Worm (Caenorhabditis elegans) whole organism, L3 larva: Measurements from ENCODE around the gene Y54G11A.14.

Source experiments
- R02D3.7 ChIP-seq: fragments of 150-350 bp; optimal IDR thresholded peaks from 2 replicates; lab custom pipeline; 2014; ENCODE audit warnings: missing biosample characterization, missing genetic modification characterization
- ZK546.5 ChIP-seq: sonication (generic microtip); optimal IDR thresholded peaks from 2 replicates; lab custom pipeline; 2017; ENCODE audit warnings: missing biosample characterization, missing genetic modification characterization
- aly-2 ChIP-seq: fragments of 150-350 bp; optimal IDR thresholded peaks from 2 replicates; lab custom pipeline; 2014; ENCODE audit warnings: missing biosample characterization, missing genetic modification characterization
- ama-1 ChIP-seq: fragments of 150-350 bp; optimal IDR thresholded peaks from 2 replicates; lab custom pipeline; 2018
- ceh-16 ChIP-seq: sonication (generic microtip); optimal IDR thresholded peaks from 2 replicates; lab custom pipeline; 2017; ENCODE audit warnings: missing biosample characterization, missing genetic modification characterization
- ceh-28 ChIP-seq: fragments of 150-350 bp; optimal IDR thresholded peaks from 2 replicates; lab custom pipeline; 2014; ENCODE audit warnings: missing biosample characterization, missing genetic modification reagents, missing genetic modification characterization
- ceh-82 ChIP-seq: fragments of 150-350 bp; optimal IDR thresholded peaks from 2 replicates; lab custom pipeline; 2014; ENCODE audit warnings: missing biosample characterization, missing genetic modification characterization
- ceh-9 ChIP-seq: sonication (generic microtip); optimal IDR thresholded peaks from 2 replicates; lab custom pipeline; 2018; ENCODE audit warnings: missing biosample characterization, missing genetic modification characterization
- daf-12 ChIP-seq: fragments of 150-350 bp; optimal IDR thresholded peaks from 2 replicates; lab custom pipeline; 2014; ENCODE audit warnings: missing biosample characterization, missing genetic modification reagents, missing genetic modification characterization
- egl-27 ChIP-seq: sonication (generic microtip); optimal IDR thresholded peaks from 4 replicates; lab custom pipeline; 2017; ENCODE audit warnings: missing biosample characterization, missing genetic modification reagents, missing genetic modification characterization
- elt-2 ChIP-seq: sonication (generic microtip); optimal IDR thresholded peaks from 2 replicates; lab custom pipeline; 2016; ENCODE audit warnings: missing genetic modification reagents, mild to moderate bottlenecking, missing genetic modification characterization, missing compliant biosample characterization
- elt-3 ChIP-seq, 3 experiments: fragments of 150-350 bp in 1 of 3; sonication (generic microtip) in 2 of 3; optimal IDR thresholded peaks; 2 replicates in 2 of 3; 4 replicates in 1 of 3; lab custom pipeline; 2014 to 2017; ENCODE audit warnings: missing biosample characterization in 3 of 3, missing genetic modification characterization in 3 of 3
- eor-1 ChIP-seq, 2 experiments: fragments of 150-350 bp; optimal IDR thresholded peaks; 2 replicates each; lab custom pipeline; 2014 to 2018; ENCODE audit warnings: missing biosample characterization in 2 of 2, missing genetic modification characterization in 2 of 2
- fkh-10 ChIP-seq: sonication (generic microtip); optimal IDR thresholded peaks from 2 replicates; lab custom pipeline; 2017; ENCODE audit warnings: missing biosample characterization, missing genetic modification reagents, missing genetic modification characterization
- fkh-2 ChIP-seq: fragments of 150-350 bp; optimal IDR thresholded peaks from 2 replicates; lab custom pipeline; 2014; ENCODE audit warnings: missing biosample characterization, missing genetic modification reagents, missing genetic modification characterization
- fos-1 ChIP-seq: fragments of 150-350 bp; optimal IDR thresholded peaks from 2 replicates; lab custom pipeline; 2014; ENCODE audit warnings: missing biosample characterization, missing genetic modification characterization
- hmg-11 ChIP-seq: sonication (generic microtip); optimal IDR thresholded peaks from 2 replicates; lab custom pipeline; 2016; ENCODE audit warnings: missing genetic modification characterization, missing compliant biosample characterization
- jun-1 ChIP-seq: fragments of 150-350 bp; optimal IDR thresholded peaks from 2 replicates; lab custom pipeline; 2014; ENCODE audit warnings: missing biosample characterization, missing genetic modification reagents, missing genetic modification characterization
- lin-15B ChIP-seq: fragments of 150-350 bp; optimal IDR thresholded peaks from 2 replicates; lab custom pipeline; 2014; ENCODE audit warnings: missing biosample characterization, missing genetic modification characterization
- lin-39 ChIP-seq: fragments of 150-350 bp; optimal IDR thresholded peaks from 2 replicates; lab custom pipeline; 2018; ENCODE audit warnings: missing biosample characterization, missing genetic modification reagents, missing genetic modification characterization
- lsy-12 ChIP-seq: sonication (generic microtip); optimal IDR thresholded peaks from 2 replicates; lab custom pipeline; 2016; ENCODE audit warnings: mild to moderate bottlenecking, missing genetic modification characterization, missing compliant biosample characterization
- mdl-1 ChIP-seq: fragments of 150-350 bp; optimal IDR thresholded peaks from 2 replicates; lab custom pipeline; 2014; ENCODE audit warnings: missing biosample characterization, missing genetic modification characterization
- mml-1 ChIP-seq: fragments of 150-350 bp; sonication (generic microtip); optimal IDR thresholded peaks from 3 replicates; lab custom pipeline; 2014; ENCODE audit warnings: missing biosample characterization, missing genetic modification characterization
- nfya-1 ChIP-seq: sonication (generic microtip); optimal IDR thresholded peaks from 2 replicates; lab custom pipeline; 2017; ENCODE audit warnings: missing genetic modification characterization, mild to moderate bottlenecking, missing compliant biosample characterization, antibody characterized with exemption, moderate library complexity; ENCODE audit not compliant: insufficient read depth
- nhr-11 ChIP-seq: fragments of 150-350 bp; optimal IDR thresholded peaks from 2 replicates; lab custom pipeline; 2014; ENCODE audit warnings: missing biosample characterization, missing genetic modification characterization
- nhr-12 ChIP-seq: fragments of 150-350 bp; optimal IDR thresholded peaks from 2 replicates; lab custom pipeline; 2014; ENCODE audit warnings: missing biosample characterization, missing genetic modification characterization
- nhr-23 ChIP-seq: fragments of 150-350 bp; optimal IDR thresholded peaks from 2 replicates; lab custom pipeline; 2014; ENCODE audit warnings: missing biosample characterization, missing genetic modification reagents, missing genetic modification characterization
- nhr-25 ChIP-seq: sonication (generic microtip); optimal IDR thresholded peaks from 2 replicates; lab custom pipeline; 2017; ENCODE audit warnings: missing biosample characterization, missing genetic modification characterization
- nhr-28 ChIP-seq: fragments of 150-350 bp; optimal IDR thresholded peaks from 2 replicates; lab custom pipeline; 2014; ENCODE audit warnings: missing biosample characterization, missing genetic modification characterization
- nhr-43 ChIP-seq: sonication (generic microtip); optimal IDR thresholded peaks from 2 replicates; lab custom pipeline; 2016; ENCODE audit warnings: mild to moderate bottlenecking, missing genetic modification characterization, missing compliant biosample characterization; ENCODE audit not compliant: poor library complexity, severe bottlenecking
- nhr-67 ChIP-seq: fragments of 150-350 bp; optimal IDR thresholded peaks from 2 replicates; lab custom pipeline; 2014; ENCODE audit warnings: missing biosample characterization, missing genetic modification characterization
- nhr-76 ChIP-seq: fragments of 150-350 bp; sonication (generic microtip); optimal IDR thresholded peaks from 5 replicates; lab custom pipeline; 2014; ENCODE audit warnings: missing biosample characterization, missing genetic modification characterization
- nhr-77 ChIP-seq: fragments of 150-350 bp; optimal IDR thresholded peaks from 2 replicates; lab custom pipeline; 2014; ENCODE audit warnings: missing biosample characterization, missing genetic modification characterization
- pha-4 ChIP-seq: fragments of 150-350 bp; optimal IDR thresholded peaks from 2 replicates; lab custom pipeline; 2014; ENCODE audit warnings: missing biosample characterization, missing genetic modification reagents, missing genetic modification characterization
- skn-1 ChIP-seq: fragments of 150-350 bp; optimal IDR thresholded peaks from 2 replicates; lab custom pipeline; 2014; ENCODE audit warnings: missing biosample characterization, missing genetic modification characterization
- snpc-4 ChIP-seq: fragments of 150-350 bp; optimal IDR thresholded peaks from 2 replicates; lab custom pipeline; 2014; ENCODE audit warnings: missing biosample characterization, missing genetic modification characterization
- tbx-2 ChIP-seq: sonication (generic microtip); optimal IDR thresholded peaks from 2 replicates; lab custom pipeline; 2016; ENCODE audit warnings: mild to moderate bottlenecking, missing genetic modification characterization, missing compliant biosample characterization
- unc-62 ChIP-seq: fragments of 150-350 bp; sonication (generic microtip); optimal IDR thresholded peaks from 4 replicates; lab custom pipeline; 2014; ENCODE audit warnings: missing biosample characterization, missing genetic modification reagents, missing genetic modification characterization
- zag-1 ChIP-seq: fragments of 150-350 bp; optimal IDR thresholded peaks from 2 replicates; lab custom pipeline; 2014; ENCODE audit warnings: missing biosample characterization, missing genetic modification characterization
- ztf-11 ChIP-seq: fragments of 150-350 bp; optimal IDR thresholded peaks from 2 replicates; lab custom pipeline; 2014; ENCODE audit warnings: missing biosample characterization, missing genetic modification characterization
- ztf-4 ChIP-seq: fragments of 150-350 bp; optimal IDR thresholded peaks from 2 replicates; lab custom pipeline; 2014; ENCODE audit warnings: missing biosample characterization, missing genetic modification characterization

Y54G11A.14 gene

DNA sequence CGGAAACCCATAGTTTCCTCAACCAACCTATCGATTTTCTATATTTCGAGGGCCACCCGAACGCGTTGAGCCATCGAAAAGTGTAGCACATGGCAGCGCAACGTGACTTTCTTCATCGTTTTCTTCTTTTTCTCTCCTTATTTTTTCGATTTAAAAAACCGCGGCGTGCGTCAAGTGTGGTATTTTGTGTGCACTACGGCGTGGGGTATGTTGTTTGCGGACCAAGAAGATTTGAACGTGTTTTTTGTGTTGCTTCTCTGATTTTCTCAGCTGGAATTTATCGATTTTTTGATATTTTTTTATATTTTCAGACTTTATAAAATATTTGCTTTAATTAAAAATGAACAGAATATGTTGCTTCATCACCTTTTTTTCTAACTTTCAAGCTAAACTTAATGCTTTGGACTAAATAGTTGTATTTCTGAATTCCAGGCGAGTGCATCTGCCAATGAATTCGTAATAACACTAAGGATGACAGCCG, 40.0 kb downstream of the Y54G11A.14 start, which contains the start of the genes agl-1 and pfs-2:
Gene agl-1, minus strand, starts transcription at position 178 of the 481 bp plus-strand sequence.
Gene pfs-2, plus strand, starts transcription at position 431 of the 481 bp plus-strand sequence.
- no peak for TF ChIP-seq lsy-12 (tag; lab: Kevin White, UChicago)
- TF ChIP-seq skn-1 (tag; lab: Kevin White, UChicago), result no peak
- TF ChIP-seq elt-2 (tag; lab: Kevin White, UChicago), result peak; percentile 25
- TF ChIP-seq eor-1 (tag; optimal IDR thresholded peaks at IDR 0.05; lab: Kevin White, UChicago), result no peak
- TF ChIP-seq ztf-11 (tag; lab: Kevin White, UChicago), result no peak
- no peak for TF ChIP-seq ztf-4
- no peak for TF ChIP-seq fkh-2 (tag; lab: Kevin White, UChicago)
- TF ChIP-seq nhr-25 (tag; lab: Kevin White, UChicago), result peak; percentile 21
- peak; percentile 76 for TF ChIP-seq ceh-28 (tag; lab: Kevin White, UChicago)
- no peak for TF ChIP-seq fkh-10 (GFP tag; lab: Kevin White, UChicago)
- TF ChIP-seq fos-1, result no peak
- peak; percentile 66 for TF ChIP-seq lin-39 (tag; lab: Kevin White, UChicago)
- peak; percentile 60 for TF ChIP-seq R02D3.7 (tag; lab: Kevin White, UChicago)
- TF ChIP-seq tbx-2 (tag; lab: Kevin White, UChicago), result no peak
- no peak for TF ChIP-seq ZK546.5
- peak; percentile 80 for TF ChIP-seq nfya-1 (tag; lab: Kevin White, UChicago)
- TF ChIP-seq zag-1 (tag; lab: Kevin White, UChicago), result peak; percentile 4
- TF ChIP-seq ama-1 (lab: Kevin White, UChicago), result no peak
- no peak for TF ChIP-seq aly-2 (tag; lab: Kevin White, UChicago)
- no peak for TF ChIP-seq jun-1
- peak; percentile 77 for TF ChIP-seq pha-4
- TF ChIP-seq egl-27 (tag; lab: Kevin White, UChicago), result no peak
- TF ChIP-seq hmg-11, result peak; percentile 82
- TF ChIP-seq lin-15B (tag; lab: Kevin White, UChicago), result peak; percentile 83
- peak; percentile 0 for TF ChIP-seq nhr-43 (tag; lab: Kevin White, UChicago)
- TF ChIP-seq ceh-9, result no peak
- TF ChIP-seq mdl-1 (tag; lab: Kevin White, UChicago), result peak; percentile 37
- peak; percentile 2 for TF ChIP-seq nhr-77 (tag; lab: Kevin White, UChicago)
- TF ChIP-seq nhr-23, result peak; percentile 65
- no peak for TF ChIP-seq mml-1 (tag; lab: Kevin White, UChicago)
- peak; percentile 84 for TF ChIP-seq snpc-4 (tag; lab: Kevin White, UChicago)

DNA sequence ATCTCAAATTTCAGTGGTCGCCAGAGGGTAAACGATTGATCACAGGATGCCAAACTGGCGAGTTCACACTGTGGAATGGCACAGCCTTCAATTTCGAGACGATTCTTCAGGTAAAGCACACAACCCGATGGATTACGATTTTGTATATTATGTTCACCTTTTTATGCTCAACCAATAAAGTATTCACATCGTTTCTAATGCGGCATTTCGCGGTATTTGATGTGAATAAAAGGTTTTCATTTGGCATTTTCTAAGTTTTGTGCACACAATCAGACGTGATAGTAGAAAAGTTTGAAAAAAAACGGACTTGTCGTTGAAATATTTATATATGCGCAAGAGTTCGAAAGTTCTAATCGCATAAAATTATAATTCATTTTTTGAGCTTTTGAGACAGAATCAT, 41.0 kb downstream of the Y54G11A.14 start:
- no peak for TF ChIP-seq ztf-11 (tag; lab: Kevin White, UChicago)
- no peak for TF ChIP-seq nhr-12 (tag; lab: Kevin White, UChicago)

DNA sequence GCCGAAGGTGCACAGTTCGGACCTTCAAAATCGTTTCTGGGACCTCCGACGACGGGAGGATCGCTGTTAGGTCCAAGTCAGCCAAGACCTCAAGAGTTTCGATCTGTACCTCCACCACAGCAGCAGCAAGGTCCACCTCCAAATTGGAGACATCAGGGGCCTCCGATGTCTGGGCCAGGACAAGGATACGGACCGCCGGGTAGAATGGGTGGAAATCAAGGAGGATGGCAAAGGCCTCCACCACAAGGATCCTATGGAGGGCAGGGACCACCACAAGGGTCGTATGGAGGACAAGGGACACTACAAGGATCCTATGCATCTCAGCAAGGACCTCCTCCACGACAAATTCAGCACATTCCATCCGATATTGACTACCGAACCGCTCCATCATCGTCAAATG, 42.7 kb downstream of the Y54G11A.14 start:
- no peak for TF ChIP-seq aly-2 (tag; lab: Kevin White, UChicago)
- no peak for TF ChIP-seq ceh-82
- TF ChIP-seq, all 47 proteins: peak for 0

DNA sequence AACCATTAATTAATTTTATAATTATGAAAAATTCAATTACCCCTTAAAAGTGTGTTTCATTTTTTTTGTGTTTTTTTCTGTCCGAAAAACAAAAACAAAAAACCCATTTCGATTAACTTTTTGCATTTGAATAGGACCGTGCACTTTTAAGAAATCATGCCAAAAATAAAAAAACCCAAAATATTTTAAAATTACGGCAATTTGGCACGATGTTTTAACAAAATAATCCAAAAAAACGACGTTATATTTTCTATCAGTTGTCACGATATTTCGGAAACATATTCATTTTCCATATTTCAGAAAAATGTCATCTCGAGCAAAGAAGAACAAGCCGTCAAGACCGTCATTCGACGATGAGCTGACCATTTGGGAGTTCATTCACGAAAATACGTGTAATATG, 43.8 kb downstream of the Y54G11A.14 start, which contains the start of gene tebp-1:
Gene tebp-1, plus strand, starts transcription at position 301 of the 400 bp plus-strand sequence.
- no peak for TF ChIP-seq zag-1 (tag; lab: Kevin White, UChicago)
- TF ChIP-seq nhr-67 (tag; lab: Kevin White, UChicago), result no peak
- TF ChIP-seq nhr-11 (tag; lab: Kevin White, UChicago), result no peak
- no peak for TF ChIP-seq eor-1 (tag; optimal IDR thresholded peaks at IDR 0.05; lab: Kevin White, UChicago)
- no peak for TF ChIP-seq pha-4
- no peak for TF ChIP-seq daf-12 (tag; lab: Kevin White, UChicago)
- no peak for TF ChIP-seq ceh-16 (tag; lab: Kevin White, UChicago)
- no peak for TF ChIP-seq aly-2 (tag; lab: Kevin White, UChicago)
- no peak for TF ChIP-seq unc-62 (GFP tag; lab: Kevin White, UChicago)
- TF ChIP-seq nhr-12 (tag; lab: Kevin White, UChicago), result no peak
- no peak for TF ChIP-seq ztf-11 (tag; lab: Kevin White, UChicago)
- TF ChIP-seq nhr-28, result no peak
- TF ChIP-seq elt-2 (tag; lab: Kevin White, UChicago), result no peak
- no peak for TF ChIP-seq nhr-23
- TF ChIP-seq ama-1 (lab: Kevin White, UChicago), result no peak
- TF ChIP-seq snpc-4 (tag; lab: Kevin White, UChicago), result no peak
- no peak for TF ChIP-seq fos-1
- no peak for TF ChIP-seq elt-3 (tag; optimal IDR thresholded peaks at IDR 0.05; lab: Kevin White, UChicago)
- TF ChIP-seq nhr-76 (tag; lab: Kevin White, UChicago), result no peak
- TF ChIP-seq ZK546.5, result no peak
